Fruit fly (Drosophila melanogaster) S2 (cell line): ENCODE data around the gene CG14160.

Source experiments
- CG8478 ChIP-seq: fragments of >200 bp; optimal IDR thresholded peaks from 2 replicates; lab custom pipeline; 2018
- CTCF ChIP-seq, 2 experiments: fragments of >200 bp; optimal IDR thresholded peaks; 2 replicates each; lab custom pipeline; 2018

DNA sequence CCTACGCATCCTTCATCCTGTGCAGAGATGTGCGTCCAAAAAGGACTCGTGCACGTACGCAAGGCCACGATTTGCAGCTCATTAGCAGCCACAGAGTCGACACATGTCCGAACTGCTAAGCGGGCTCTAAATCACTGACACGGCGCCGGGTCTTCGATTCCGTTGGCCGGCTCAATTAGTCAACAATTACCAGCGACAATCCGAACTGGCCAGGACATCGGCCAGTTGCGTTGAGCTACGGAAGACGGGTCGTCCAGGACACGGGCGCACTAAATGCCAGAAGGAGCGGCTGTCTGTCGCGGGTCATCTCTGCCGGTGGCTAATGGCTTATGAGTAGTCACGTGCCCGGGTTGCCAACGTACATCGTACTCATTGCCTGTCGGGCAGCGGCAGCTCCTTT lies 16.6 kb upstream of the CG14160 start:
- TF ChIP-seq CG8478 (lab: Kevin White, UChicago) (no peak), CTCF (optimal IDR thresholded peaks at IDR 0.05; lab: Kevin White, UChicago) (no peak)
